Fruit fly (Drosophila melanogaster) whole organism, adult: ENCODE results near the gene CG31807.

Experiments used
- CG14711 ChIP-seq: fragments of 200-800 bp; sonication (Bioruptor generic); optimal IDR thresholded peaks from 2 replicates; lab custom pipeline; 2018; ENCODE audit warnings: missing biosample characterization, mild to moderate bottlenecking, missing genetic modification characterization, moderate library complexity
- CG5204 ChIP-seq: fragments of 200-800 bp; sonication (Bioruptor generic); optimal IDR thresholded peaks from 2 replicates; lab custom pipeline; 2016; ENCODE audit warnings: missing biosample characterization, missing genetic modification characterization
- Clk ChIP-seq: fragments of 200-800 bp; sonication (Bioruptor generic); optimal IDR thresholded peaks from 2 replicates; lab custom pipeline; 2017; ENCODE audit warnings: missing biosample characterization, missing genetic modification characterization
- ovo ChIP-seq: fragments of 200-800 bp; sonication (Bioruptor generic); optimal IDR thresholded peaks from 2 replicates; lab custom pipeline; 2016; ENCODE audit warnings: missing biosample characterization, missing genetic modification characterization
- tj ChIP-seq: fragments of 200-800 bp; sonication (Bioruptor generic); optimal IDR thresholded peaks from 3 replicates; lab custom pipeline; 2017; ENCODE audit warnings: missing biosample characterization, mild to moderate bottlenecking, missing genetic modification characterization, moderate library complexity
- toe ChIP-seq: fragments of 200-800 bp; sonication (Bioruptor generic); optimal IDR thresholded peaks from 2 replicates; lab custom pipeline; 2016; ENCODE audit warnings: missing biosample characterization, missing genetic modification characterization

DNA sequence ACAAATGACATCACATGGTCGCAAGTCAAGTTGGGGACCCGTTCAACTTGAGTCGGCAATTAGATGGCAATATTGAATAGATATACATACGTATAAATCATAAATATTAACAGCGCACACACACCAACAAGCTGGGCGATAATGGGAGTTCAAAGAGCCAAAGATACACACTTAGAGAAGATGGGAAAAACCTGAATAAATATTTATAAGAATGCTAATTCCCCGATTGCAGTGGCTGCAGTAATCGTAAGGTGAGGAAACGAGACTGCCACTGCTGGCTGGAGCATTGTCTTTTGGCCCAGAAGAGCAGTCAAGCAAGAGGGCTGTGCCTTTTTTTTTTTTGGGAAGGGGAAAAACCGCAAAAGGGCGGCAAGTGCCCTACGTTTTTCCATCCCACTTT lies 26.4 kb upstream of the CG31807 start:
- no peak for TF ChIP-seq tj (GFP tag; lab: Kevin White, UChicago)
- no peak for TF ChIP-seq toe (GFP tag; lab: Kevin White, UChicago)
- no peak for TF ChIP-seq CG5204
- no peak for TF ChIP-seq Clk (GFP tag; lab: Kevin White, UChicago)
- TF ChIP-seq ovo (GFP tag; lab: Kevin White, UChicago): no peak
- no peak for TF ChIP-seq CG14711
